Worm (Caenorhabditis elegans) whole organism, young adult: Measurements from ENCODE around the gene rike-1.
A peak's percentile ranks its signal among the peaks of the same experiment; 100 is the strongest.

Source experiments
- C06A6.2 ChIP-seq: fragments of 200-800 bp; sonication (Bioruptor generic); conservative IDR thresholded peaks from 2 replicates; pipeline ENCODE4 v1.3.6; 2022; ENCODE audit warnings: missing genetic modification characterization, missing compliant biosample characterization
- F33H1.4 ChIP-seq: fragments of 200-800 bp; sonication (Bioruptor generic); IDR thresholded peaks from 2 replicates; pipeline ENCODE4 v1.3.6; 2022; ENCODE audit warnings: missing genetic modification reagents, missing genetic modification characterization, missing compliant biosample characterization
- F39B2.1 ChIP-seq: fragments of 200-800 bp; sonication (Bioruptor generic); IDR thresholded peaks from 2 replicates; pipeline ENCODE4 v1.3.6; 2022; ENCODE audit warnings: missing genetic modification reagents, missing genetic modification characterization, missing compliant biosample characterization
- K12H6.12 ChIP-seq: fragments of 200-800 bp; sonication (Bioruptor generic); optimal IDR thresholded peaks from 2 replicates; lab custom pipeline; 2018; ENCODE audit warnings: mild to moderate bottlenecking, missing genetic modification characterization, missing compliant biosample characterization
- T26A5.8 ChIP-seq: sonication (generic microtip); optimal IDR thresholded peaks from 2 replicates; lab custom pipeline; 2016; ENCODE audit warnings: missing genetic modification characterization, missing compliant biosample characterization
- Y53G8AR.9 ChIP-seq: fragments of 200-800 bp; sonication (Bioruptor generic); conservative IDR thresholded peaks from 2 replicates; pipeline ENCODE4 v1.3.6; 2022; ENCODE audit warnings: missing genetic modification reagents, missing genetic modification characterization, missing compliant biosample characterization
- Y67H2A.10 ChIP-seq: fragments of 200-800 bp; sonication (Bioruptor generic); conservative IDR thresholded peaks from 2 replicates; pipeline ENCODE4 v1.3.6; 2022; ENCODE audit warnings: missing genetic modification reagents, missing genetic modification characterization, missing compliant biosample characterization
- ZK185.1 ChIP-seq: sonication (generic microtip); optimal IDR thresholded peaks from 2 replicates; lab custom pipeline; 2016; ENCODE audit warnings: mild to moderate bottlenecking, missing genetic modification characterization, missing compliant biosample characterization; ENCODE audit not compliant: poor library complexity, severe bottlenecking
- akir-1 ChIP-seq: fragments of 200-800 bp; sonication (Bioruptor generic); optimal IDR thresholded peaks from 2 replicates; lab custom pipeline; 2018; ENCODE audit warnings: mild to moderate bottlenecking, missing genetic modification characterization, moderate library complexity, missing compliant biosample characterization
- aptf-2 ChIP-seq: fragments of 200-800 bp; sonication (Bioruptor generic); conservative IDR thresholded peaks from 2 replicates; pipeline ENCODE4 v1.3.6; 2022; ENCODE audit warnings: missing genetic modification reagents, missing genetic modification characterization, missing compliant biosample characterization
- athp-1 ChIP-seq: sonication (generic microtip); optimal IDR thresholded peaks from 2 replicates; lab custom pipeline; 2017; ENCODE audit warnings: mild to moderate bottlenecking, missing genetic modification characterization, missing compliant biosample characterization
- bed-1 ChIP-seq: fragments of 200-800 bp; sonication (Bioruptor generic); IDR thresholded peaks from 2 replicates; pipeline ENCODE4 v1.3.6; 2022; ENCODE audit warnings: missing genetic modification reagents, missing genetic modification characterization, missing compliant biosample characterization
- bed-2 ChIP-seq: fragments of 200-800 bp; sonication (Bioruptor generic); IDR thresholded peaks from 2 replicates; pipeline ENCODE4 v1.3.6; 2022; ENCODE audit warnings: missing genetic modification reagents, missing genetic modification characterization, missing compliant biosample characterization
- ccch-3 ChIP-seq: fragments of 200-800 bp; sonication (Bioruptor generic); optimal IDR thresholded peaks from 2 replicates; lab custom pipeline; 2018; ENCODE audit warnings: mild to moderate bottlenecking, missing genetic modification characterization, missing compliant biosample characterization
- ceh-40 ChIP-seq: fragments of 200-800 bp; sonication (Bioruptor generic); IDR thresholded peaks from 2 replicates; pipeline ENCODE4 v1.3.6; 2022; ENCODE audit warnings: missing genetic modification characterization, missing compliant biosample characterization
- ceh-91 ChIP-seq: fragments of 200-800 bp; sonication (Bioruptor generic); IDR thresholded peaks from 2 replicates; pipeline ENCODE4 v1.3.6; 2022; ENCODE audit warnings: missing genetic modification reagents, missing genetic modification characterization, missing compliant biosample characterization
- die-1 ChIP-seq: sonication (generic microtip); optimal IDR thresholded peaks from 2 replicates; lab custom pipeline; 2016; ENCODE audit warnings: missing genotype, mild to moderate bottlenecking, missing genetic modification characterization, missing compliant biosample characterization
- dox-1 ChIP-seq: fragments of 200-800 bp; sonication (Bioruptor generic); IDR thresholded peaks from 2 replicates; pipeline ENCODE4 v1.3.6; 2022; ENCODE audit warnings: missing genetic modification reagents, missing genetic modification characterization, missing compliant biosample characterization
- dpl-1 ChIP-seq: fragments of 150-350 bp; optimal IDR thresholded peaks from 2 replicates; lab custom pipeline; 2014; ENCODE audit warnings: missing biosample characterization, missing genetic modification reagents, missing genetic modification characterization
- efl-1 ChIP-seq: fragments of 150-350 bp; optimal IDR thresholded peaks from 2 replicates; lab custom pipeline; 2014; ENCODE audit warnings: missing biosample characterization, missing genetic modification reagents, missing genetic modification characterization
- ets-4 ChIP-seq: fragments of 200-800 bp; sonication (Bioruptor generic); optimal IDR thresholded peaks from 2 replicates; lab custom pipeline; 2018; ENCODE audit warnings: mild to moderate bottlenecking, missing genetic modification characterization, missing compliant biosample characterization
- fkh-3 ChIP-seq: sonication (generic microtip); optimal IDR thresholded peaks from 2 replicates; lab custom pipeline; 2016; ENCODE audit warnings: mild to moderate bottlenecking, missing genetic modification characterization, missing compliant biosample characterization
- hlh-12 ChIP-seq: sonication (generic microtip); optimal IDR thresholded peaks from 2 replicates; lab custom pipeline; 2016; ENCODE audit warnings: missing genetic modification characterization, missing compliant biosample characterization
- hrde-1 ChIP-seq: sonication (generic microtip); optimal IDR thresholded peaks from 2 replicates; lab custom pipeline; 2016; ENCODE audit warnings: missing genetic modification characterization, mild to moderate bottlenecking, missing compliant biosample characterization, moderate library complexity, missing genotype, missing genetic modification reagents, borderline replicate concordance
- hsf-1 ChIP-seq: fragments of 200-800 bp; sonication (Bioruptor generic); IDR thresholded peaks from 2 replicates; pipeline ENCODE4 v1.3.6; 2022; ENCODE audit warnings: missing genetic modification reagents, missing genetic modification characterization, missing compliant biosample characterization
- let-607 ChIP-seq, 2 experiments: fragments of 200-800 bp in 1 of 2; sonication (Bioruptor generic) in 1 of 2; sonication (generic microtip) in 1 of 2; optimal IDR thresholded peaks; 2 replicates each; lab custom pipeline; 2016 to 2018; ENCODE audit warnings: mild to moderate bottlenecking in 2 of 2, missing compliant biosample characterization in 2 of 2, missing genetic modification characterization in 2 of 2, moderate library complexity in 2 of 2, missing genotype in 1 of 2
- lin-26 ChIP-seq: fragments of 200-800 bp; sonication (Bioruptor generic); IDR thresholded peaks from 2 replicates; pipeline ENCODE4 v1.3.6; 2022; ENCODE audit warnings: missing genetic modification reagents, missing genetic modification characterization, missing compliant biosample characterization
- lin-35 ChIP-seq, 3 experiments: fragments of 150-350 bp in 2 of 3; sonication (generic microtip) in 1 of 3; optimal IDR thresholded peaks; 2 replicates each; lab custom pipeline; 2014 to 2018; ENCODE audit warnings: missing biosample characterization in 3 of 3, missing genetic modification characterization in 3 of 3, missing genetic modification reagents in 3 of 3
- lin-40 ChIP-seq: sonication (generic microtip); optimal IDR thresholded peaks from 2 replicates; lab custom pipeline; 2016; ENCODE audit warnings: missing genetic modification characterization, mild to moderate bottlenecking, missing compliant biosample characterization, missing genotype, missing genetic modification reagents
- lsl-1 ChIP-seq: fragments of 200-800 bp; sonication (Bioruptor generic); optimal IDR thresholded peaks from 2 replicates; lab custom pipeline; 2018; ENCODE audit warnings: mild to moderate bottlenecking, missing genetic modification characterization, moderate library complexity, missing compliant biosample characterization
- madf-10 ChIP-seq: sonication (generic microtip); optimal IDR thresholded peaks from 2 replicates; lab custom pipeline; 2016; ENCODE audit warnings: mild to moderate bottlenecking, missing genetic modification characterization, missing compliant biosample characterization
- madf-3 ChIP-seq: fragments of 200-800 bp; sonication (Bioruptor generic); IDR thresholded peaks from 2 replicates; pipeline ENCODE4 v1.3.6; 2022; ENCODE audit warnings: missing genetic modification reagents, missing genetic modification characterization, missing compliant biosample characterization
- madf-6 ChIP-seq: fragments of 200-800 bp; sonication (Bioruptor generic); IDR thresholded peaks from 2 replicates; pipeline ENCODE4 v1.3.6; 2022; ENCODE audit warnings: missing genetic modification reagents, missing genetic modification characterization, missing compliant biosample characterization
- madf-8 ChIP-seq: fragments of 200-800 bp; sonication (Bioruptor generic); conservative IDR thresholded peaks from 2 replicates; pipeline ENCODE4 v1.3.6; 2022; ENCODE audit warnings: missing genetic modification reagents, missing genetic modification characterization, missing compliant biosample characterization
- mcd-1 ChIP-seq: fragments of 200-800 bp; sonication (Bioruptor generic); IDR thresholded peaks from 2 replicates; pipeline ENCODE4 v1.3.6; 2022; ENCODE audit warnings: missing genetic modification reagents, missing genetic modification characterization, missing compliant biosample characterization
- nfyb-1 ChIP-seq: fragments of 200-800 bp; sonication (Bioruptor generic); IDR thresholded peaks from 2 replicates; pipeline ENCODE4 v1.3.6; 2022; ENCODE audit warnings: missing genetic modification reagents, missing genetic modification characterization, missing compliant biosample characterization
- nhr-27 ChIP-seq: fragments of 200-800 bp; sonication (Bioruptor generic); optimal IDR thresholded peaks from 2 replicates; lab custom pipeline; 2018; ENCODE audit warnings: mild to moderate bottlenecking, missing genetic modification characterization, moderate library complexity, missing compliant biosample characterization
- nhr-90 ChIP-seq: sonication (generic microtip); optimal IDR thresholded peaks from 2 replicates; lab custom pipeline; 2016; ENCODE audit warnings: missing genotype, mild to moderate bottlenecking, missing genetic modification characterization, missing compliant biosample characterization
- rcor-1 ChIP-seq: fragments of 200-800 bp; sonication (Bioruptor generic); IDR thresholded peaks from 2 replicates; pipeline ENCODE4 v1.3.6; 2022; ENCODE audit warnings: missing genetic modification reagents, missing genetic modification characterization, missing compliant biosample characterization
- repo-1 ChIP-seq: sonication (generic microtip); optimal IDR thresholded peaks from 2 replicates; lab custom pipeline; 2017; ENCODE audit warnings: mild to moderate bottlenecking, missing genetic modification characterization, missing compliant biosample characterization
- rpc-1 ChIP-seq, 2 experiments: fragments of 150-350 bp in 1 of 2; sonication (generic microtip) in 1 of 2; optimal IDR thresholded peaks; 2 replicates each; lab custom pipeline; 2014 to 2018; ENCODE audit warnings: missing biosample characterization in 1 of 2, missing genetic modification characterization in 1 of 2, missing genetic modification reagents in 1 of 2, missing genotype in 1 of 2
- tbp1 ChIP-seq: fragments of 200-800 bp; sonication (Bioruptor generic); optimal IDR thresholded peaks from 2 replicates; lab custom pipeline; 2018; ENCODE audit warnings: mild to moderate bottlenecking, missing genetic modification characterization, missing compliant biosample characterization
- ztf-18 ChIP-seq: sonication (generic microtip); optimal IDR thresholded peaks from 2 replicates; lab custom pipeline; 2016; ENCODE audit warnings: missing genotype, mild to moderate bottlenecking, missing genetic modification characterization, missing compliant biosample characterization
- ztf-6 ChIP-seq: fragments of 200-800 bp; sonication (Bioruptor generic); IDR thresholded peaks from 2 replicates; pipeline ENCODE4 v1.3.6; 2022; ENCODE audit warnings: missing genetic modification reagents, missing genetic modification characterization, missing compliant biosample characterization

Gene rike-1

ce11 chrV:14545816-14546283, at the start of gene rike-1:
rike-1 (minus strand) TSS chrV:14545866.
- TF ChIP-seq let-607 (tag; optimal IDR thresholded peaks at IDR 0.05; lab: Kevin White, UChicago) (peak in 1 of 2 experiments; percentile 9), efl-1 (peak; percentile 15), nhr-90 (tag; lab: Kevin White, UChicago) (no peak), lsl-1 (GFP tag; lab: Kevin White, UChicago) (peak; percentile 34), madf-6 (GFP tag; lab: Robert Waterston, UW) (peak; percentile 49; the same call in 1 of the 2 replicates), ceh-91 (GFP tag; lab: Robert Waterston, UW) (peak; percentile 54; the same call in 1 of the 2 replicates), nhr-27 (tag; lab: Kevin White, UChicago) (no peak), dpl-1 (GFP tag; lab: Kevin White, UChicago) (peak; percentile 9), madf-8 (0 out of 2 replicates have a peak, but pooled peaks have one; percentile 21), rcor-1 (GFP tag; lab: Robert Waterston, UW) (0 out of 2 replicates have a peak, but pooled peaks have one; percentile 8)

ce11 chrV:14594943-14595342, 49.3 kb upstream of the rike-1 start:
- TF ChIP-seq nfyb-1 (GFP tag; lab: Robert Waterston, UW) = peak; percentile 44; the same call in 1 of the 2 replicates
- peak; percentile 34 for TF ChIP-seq repo-1
- TF ChIP-seq tbp1 (GFP tag; lab: Kevin White, UChicago) = no peak

- TF ChIP-seq ccch-3 (GFP tag; lab: Kevin White, UChicago) (no peak), dox-1 (GFP tag; lab: Robert Waterston, UW) (no peak), lin-35 (GFP tag; optimal IDR thresholded peaks at IDR 0.05; lab: Kevin White, UChicago) (no peak), nhr-27 (tag; lab: Kevin White, UChicago) (no peak), lin-40 (tag; lab: Kevin White, UChicago) (no peak), hlh-12 (tag; lab: Kevin White, UChicago) (no peak), madf-3 (GFP tag; lab: Robert Waterston, UW) (no peak), ztf-18 (no peak), F33H1.4 (GFP tag; lab: Robert Waterston, UW) (no peak), madf-6 (GFP tag; lab: Robert Waterston, UW) (peak; percentile 73), ZK185.1 (no peak), dpl-1 (GFP tag; lab: Kevin White, UChicago) (no peak), K12H6.12 (tag; lab: Kevin White, UChicago) (no peak), F39B2.1 (no peak), bed-2 (GFP tag; lab: Robert Waterston, UW) (no peak), ets-4 (GFP tag; lab: Kevin White, UChicago) (no peak), athp-1 (tag; lab: Kevin White, UChicago) (no peak), hsf-1 (GFP tag; lab: Robert Waterston, UW) (no peak), T26A5.8 (tag; lab: Kevin White, UChicago) (no peak), lin-26 (GFP tag; lab: Robert Waterston, UW) (no peak), repo-1 (no peak), ceh-40 (GFP tag; lab: Robert Waterston, UW) (no peak), ztf-6 (GFP tag; lab: Robert Waterston, UW) (no peak), fkh-3 (no peak), C06A6.2 (GFP tag; lab: Robert Waterston, UW) (no peak), aptf-2 (GFP tag; lab: Robert Waterston, UW) (no peak), akir-1 (GFP tag; lab: Kevin White, UChicago) (no peak), rpc-1 (optimal IDR thresholded peaks at IDR 0.05; lab: Kevin White, UChicago) (no peak), rpc-1 (tag; optimal IDR thresholded peaks at IDR 0.05; lab: Kevin White, UChicago) (no peak), die-1 (tag; lab: Kevin White, UChicago) (no peak), nfyb-1 (GFP tag; lab: Robert Waterston, UW) (no peak), bed-1 (GFP tag; lab: Robert Waterston, UW) (no peak), Y67H2A.10 (GFP tag; lab: Robert Waterston, UW) (no peak), hrde-1 (tag; lab: Kevin White, UChicago) (no peak), mcd-1 (no peak), madf-10 (tag; lab: Kevin White, UChicago) (no peak), Y53G8AR.9 (no peak)
Observed at ce11 chrV:14594103-14594502, 48.4 kb upstream of the rike-1 start.
